Fruit fly (Drosophila melanogaster) whole organism, prepupa: ENCODE measurements around the gene CG11656.
A peak's percentile ranks its signal among the peaks of the same experiment; 100 is the strongest.

ENCODE experiments used
- CG16779 ChIP-seq: fragments of 200-800 bp; sonication (Bioruptor generic); optimal IDR thresholded peaks from 3 replicates; lab custom pipeline; 2017; ENCODE audit warnings: missing biosample characterization, mild to moderate bottlenecking, missing genetic modification characterization
- CG3919 ChIP-seq: fragments of 200-800 bp; sonication (Bioruptor generic); optimal IDR thresholded peaks from 3 replicates; lab custom pipeline; 2016; ENCODE audit warnings: missing biosample characterization, missing genetic modification characterization
- CG6163 ChIP-seq: fragments of 200-800 bp; sonication (Bioruptor generic); IDR thresholded peaks from 3 replicates; pipeline ENCODE4 v1.3.6; 2022; ENCODE audit warnings: missing biosample characterization, missing genetic modification characterization
- CG8319 ChIP-seq: fragments of 200-800 bp; sonication (Bioruptor generic); optimal IDR thresholded peaks from 3 replicates; lab custom pipeline; 2016; ENCODE audit warnings: missing biosample characterization, missing genetic modification characterization
- Ets96B ChIP-seq: fragments of 200-800 bp; optimal IDR thresholded peaks from 2 replicates; lab custom pipeline; 2019; ENCODE audit warnings: missing biosample characterization, mild to moderate bottlenecking, missing genetic modification characterization, moderate library complexity
- Sox102F ChIP-seq: fragments of 200-800 bp; sonication (Bioruptor generic); optimal IDR thresholded peaks from 2 replicates; lab custom pipeline; 2016; ENCODE audit warnings: missing biosample characterization, mild to moderate bottlenecking, missing genetic modification characterization
- dsx ChIP-seq: fragments of 200-800 bp; optimal IDR thresholded peaks from 3 replicates; lab custom pipeline; 2019; ENCODE audit warnings: missing biosample characterization, mild to moderate bottlenecking, missing genetic modification characterization, moderate library complexity; ENCODE audit not compliant: poor library complexity, severe bottlenecking
- salr ChIP-seq, 2 experiments: fragments of 200-800 bp; sonication (Bioruptor generic); optimal IDR thresholded peaks; 3 replicates each; lab custom pipeline; 2016 to 2018; ENCODE audit warnings: missing biosample characterization in 2 of 2, missing genetic modification characterization in 2 of 2, mild to moderate bottlenecking in 1 of 2
- ss ChIP-seq, 2 experiments: fragments of 200-800 bp; sonication (Bioruptor generic); optimal IDR thresholded peaks; 2 replicates in 1 of 2; 3 replicates in 1 of 2; lab custom pipeline; 2017 to 2018; ENCODE audit warnings: mild to moderate bottlenecking in 2 of 2, missing biosample characterization in 2 of 2, missing genetic modification characterization in 2 of 2, moderate library complexity in 1 of 2

- no peak for TF ChIP-seq dsx (GFP tag; lab: Kevin White, UChicago)
- no peak for TF ChIP-seq ss (GFP tag; optimal IDR thresholded peaks at IDR 0.05; lab: Kevin White, UChicago)
- TF ChIP-seq Ets96B (tag; lab: Kevin White, UChicago), result no peak
- TF ChIP-seq CG16779 (tag; lab: Kevin White, UChicago), result no peak
- peak in 1 of 2 experiments; percentile 30 for TF ChIP-seq salr (GFP tag; optimal IDR thresholded peaks at IDR 0.05; lab: Kevin White, UChicago)
- TF ChIP-seq CG6163, result no peak; the same call in 2 of the 3 replicates
- no peak for TF ChIP-seq CG8319
- TF ChIP-seq Sox102F (GFP tag; lab: Kevin White, UChicago), result peak; percentile 12
- peak; percentile 55 for TF ChIP-seq CG3919 (GFP tag; lab: Kevin White, UChicago)
Measured at dm6 chr3R:12974447-12974846, 35.2 kb upstream of the CG11656 start.
